Worm (Caenorhabditis elegans): ENCODE data around the gene M01H9.5.
A peak's percentile ranks its signal among the peaks of the same experiment; 100 is the strongest.

M01H9.5 gene

ce11 chrIV:4446884-4447283 is 18.4 kb upstream of the M01H9.5 start:
- TF ChIP-seq lsy-2 (tag; optimal IDR thresholded peaks at IDR 0.05): peak; percentile 6
- peak; percentile 10 for TF ChIP-seq hlh-1 (tag; optimal IDR thresholded peaks at IDR 0.05)
- TF ChIP-seq ceh-83 (GFP tag; optimal IDR thresholded peaks at IDR 0.05): no peak
- TF ChIP-seq ces-1 (GFP tag; optimal IDR thresholded peaks at IDR 0.05): peak; percentile 40
- TF ChIP-seq unc-120 (tag; optimal IDR thresholded peaks at IDR 0.05; ENCODE audit: poor library complexity, severe bottlenecking): peak; percentile 3

DNA sequence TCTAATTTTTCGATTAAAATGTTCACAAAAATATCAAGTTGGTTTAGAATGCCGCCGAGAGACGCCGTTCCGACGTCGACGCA is 18.2 kb upstream of the M01H9.5 start, which contains the start of gene chat-1:
Gene chat-1 (plus strand): TSS at position 48 of the 83 bp plus-strand sequence.
- TF ChIP-seq ces-1 (GFP tag; optimal IDR thresholded peaks at IDR 0.05) (no peak), lin-13 (tag; optimal IDR thresholded peaks at IDR 0.05) (no peak)

ce11 chrIV:4447367-4447766 is 17.9 kb upstream of the M01H9.5 start:
- TF ChIP-seq lin-13 (tag; optimal IDR thresholded peaks at IDR 0.05): no peak
- no peak for TF ChIP-seq unc-39 (tag; optimal IDR thresholded peaks at IDR 0.05)

DNA sequence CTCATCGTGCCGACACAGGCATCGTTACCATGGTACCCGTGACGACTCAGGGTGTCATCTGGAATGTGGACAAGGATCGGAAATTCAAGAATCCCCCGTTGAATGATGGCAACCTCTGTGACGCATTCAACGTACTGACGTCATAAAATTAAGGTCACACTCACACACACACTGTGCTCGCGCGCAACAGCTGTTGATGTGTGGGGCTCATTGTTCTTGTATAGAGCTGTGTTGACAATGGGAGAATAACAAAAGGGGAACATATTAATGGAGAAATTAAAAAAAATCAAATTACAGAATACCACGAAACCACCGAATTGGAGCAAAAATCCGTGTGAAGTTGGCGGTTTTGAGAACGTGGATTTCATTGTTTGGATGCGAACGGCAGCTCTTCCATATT is 16.9 kb upstream of the M01H9.5 start:
- peak; percentile 97 for TF ChIP-seq lin-32 (GFP tag; optimal IDR thresholded peaks at IDR 0.05)
- peak; percentile 62 for TF ChIP-seq ces-1 (GFP tag; optimal IDR thresholded peaks at IDR 0.05)
- TF ChIP-seq cnd-1 (tag; optimal IDR thresholded peaks at IDR 0.05): peak; percentile 89
- TF ChIP-seq mab-5 (tag; optimal IDR thresholded peaks at IDR 0.05): no peak
- TF ChIP-seq zip-8 (tag; optimal IDR thresholded peaks at IDR 0.05): peak; percentile 30
- no peak for TF ChIP-seq lsy-2 (tag; optimal IDR thresholded peaks at IDR 0.05)
- peak; percentile 88 for TF ChIP-seq hlh-1 (tag; optimal IDR thresholded peaks at IDR 0.05)
- TF ChIP-seq ceh-83 (GFP tag; optimal IDR thresholded peaks at IDR 0.05): no peak
- no peak for TF ChIP-seq flh-1 (GFP tag; optimal IDR thresholded peaks at IDR 0.05)
- no peak for TF ChIP-seq ceh-43 (GFP tag; optimal IDR thresholded peaks at IDR 0.05)

DNA sequence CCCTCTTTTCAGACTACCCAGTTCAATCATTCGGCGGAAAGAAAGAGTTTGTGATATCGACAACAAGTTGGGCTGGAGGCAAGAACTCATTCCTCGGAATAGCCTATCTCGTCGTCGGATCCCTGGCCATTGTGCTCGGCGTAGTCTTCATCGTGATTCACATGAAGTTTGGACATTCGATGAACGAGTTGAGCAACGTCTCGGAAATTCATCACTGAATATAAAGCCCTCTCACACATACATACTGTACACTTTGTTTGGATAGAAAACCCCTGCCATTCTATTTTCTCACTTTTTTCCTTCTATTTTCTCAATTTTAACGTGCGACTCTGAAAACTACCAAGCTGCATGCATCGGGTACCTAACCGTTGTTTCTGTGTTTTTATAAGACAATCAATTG is 15.8 kb upstream of the M01H9.5 start, which contains the start of gene R08C7.12:
Gene R08C7.12 (plus strand): TSS at position 301 of the 400 bp plus-strand sequence.
- no peak for TF ChIP-seq unc-39 (tag; optimal IDR thresholded peaks at IDR 0.05)
- TF ChIP-seq sem-2 (GFP tag; optimal IDR thresholded peaks at IDR 0.05): no peak
- no peak for TF ChIP-seq elt-3 (tag; optimal IDR thresholded peaks at IDR 0.05)
- no peak for TF ChIP-seq hlh-1 (tag; optimal IDR thresholded peaks at IDR 0.05)
- no peak for TF ChIP-seq nhr-76 (tag; optimal IDR thresholded peaks at IDR 0.05)
- TF ChIP-seq unc-62 (GFP tag; optimal IDR thresholded peaks at IDR 0.05): no peak
- no peak for TF ChIP-seq mab-5 (tag; optimal IDR thresholded peaks at IDR 0.05)
- TF ChIP-seq tbx-8 (GFP tag; optimal IDR thresholded peaks at IDR 0.05): no peak
- no peak for TF ChIP-seq blmp-1 (tag; optimal IDR thresholded peaks at IDR 0.05)
- TF ChIP-seq ces-1 (GFP tag; optimal IDR thresholded peaks at IDR 0.05): no peak
- no peak for TF ChIP-seq sptf-1 (tag; optimal IDR thresholded peaks at IDR 0.05)
- no peak for TF ChIP-seq M03D4.4 (tag; optimal IDR thresholded peaks at IDR 0.05)
- TF ChIP-seq lsy-2 (tag; optimal IDR thresholded peaks at IDR 0.05): no peak
- no peak for TF ChIP-seq cnd-1 (tag; optimal IDR thresholded peaks at IDR 0.05)
- TF ChIP-seq bed-3 (GFP tag; optimal IDR thresholded peaks at IDR 0.05): no peak
- no peak for TF ChIP-seq elt-1 (tag; optimal IDR thresholded peaks at IDR 0.05; ENCODE audit: borderline replicate concordance, insufficient read depth)

DNA sequence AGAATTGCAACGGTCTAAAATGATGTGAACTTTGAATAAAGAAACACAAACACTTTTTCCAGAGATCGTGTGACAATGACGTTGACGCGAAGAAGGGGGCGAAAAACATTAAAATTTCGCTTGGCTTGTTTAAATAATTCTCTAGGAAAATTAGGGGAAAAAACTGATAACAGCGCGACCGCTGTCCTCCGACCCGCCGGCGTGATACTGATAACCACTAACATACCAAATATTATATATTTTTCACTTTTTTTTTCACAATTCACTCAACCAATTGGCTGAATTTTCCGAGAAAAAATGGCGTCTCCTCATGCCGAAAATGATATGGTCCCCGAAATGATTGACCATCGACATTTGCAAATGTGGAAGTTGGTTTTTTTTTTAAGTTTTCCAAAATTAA is 15.4 kb upstream of the M01H9.5 start:
- TF ChIP-seq nhr-28 (tag; optimal IDR thresholded peaks at IDR 0.05) (no peak), ceh-83 (GFP tag; optimal IDR thresholded peaks at IDR 0.05) (no peak), sptf-1 (tag; optimal IDR thresholded peaks at IDR 0.05) (no peak), lin-32 (GFP tag; optimal IDR thresholded peaks at IDR 0.05) (no peak), elt-3 (tag; optimal IDR thresholded peaks at IDR 0.05) (no peak), sem-2 (GFP tag; optimal IDR thresholded peaks at IDR 0.05) (no peak), lin-13 (tag; optimal IDR thresholded peaks at IDR 0.05) (no peak)

- no peak for TF ChIP-seq ham-2 (GFP tag; optimal IDR thresholded peaks at IDR 0.05)
- TF ChIP-seq bed-3 (GFP tag; optimal IDR thresholded peaks at IDR 0.05): no peak
- no peak for TF ChIP-seq lin-13 (tag; optimal IDR thresholded peaks at IDR 0.05)
- no peak for TF ChIP-seq unc-62 (GFP tag; optimal IDR thresholded peaks at IDR 0.05)
- no peak for TF ChIP-seq hlh-1 (tag; optimal IDR thresholded peaks at IDR 0.05)
- TF ChIP-seq nhr-28 (tag; optimal IDR thresholded peaks at IDR 0.05): no peak
- TF ChIP-seq zip-8 (tag; optimal IDR thresholded peaks at IDR 0.05): no peak
- TF ChIP-seq ceh-83 (GFP tag; optimal IDR thresholded peaks at IDR 0.05): no peak
- no peak for TF ChIP-seq pha-4 (tag; optimal IDR thresholded peaks at IDR 0.05)
- no peak for TF ChIP-seq nhr-237 (tag; optimal IDR thresholded peaks at IDR 0.05)
- TF ChIP-seq nhr-2 (tag; optimal IDR thresholded peaks at IDR 0.05): no peak
- TF ChIP-seq mep-1 (tag; optimal IDR thresholded peaks at IDR 0.05): no peak
- TF ChIP-seq flh-1 (GFP tag; optimal IDR thresholded peaks at IDR 0.05): no peak
- no peak for TF ChIP-seq snpc-4 (tag; optimal IDR thresholded peaks at IDR 0.05)
- TF ChIP-seq nhr-12 (tag; optimal IDR thresholded peaks at IDR 0.05): no peak
Measured at ce11 chrIV:4451576-4451975, 13.7 kb upstream of the M01H9.5 start, which contains the start of gene R08C7.1. Gene R08C7.1 (plus strand): TSS chrIV:4451876.

All from whole organism, mixed stage, embryonic.